Worm (Caenorhabditis elegans): Measurements from ENCODE around the gene rei-1.

Gene rei-1

ce11 chrIII:4088338-4088918, 9.6 kb downstream of the rei-1 start:
- no peak for TF ChIP-seq aly-1 (tag; optimal IDR thresholded peaks at IDR 0.05)
- no peak for TF ChIP-seq tbx-37 (GFP tag; conservative IDR thresholded peaks at IDR 0.05)
- no peak for TF ChIP-seq pes-1 (GFP tag; IDR thresholded peaks at IDR 0.05)
- TF ChIP-seq flt-1 (GFP tag; IDR thresholded peaks at IDR 0.05): no peak
- no peak for TF ChIP-seq ama-1 (optimal IDR thresholded peaks at IDR 0.05)
- TF ChIP-seq sea-1 (GFP tag; conservative IDR thresholded peaks at IDR 0.05): no peak
- TF ChIP-seq hmbx-1 (tag; optimal IDR thresholded peaks at IDR 0.05): no peak
- TF ChIP-seq tra-4 (tag; optimal IDR thresholded peaks at IDR 0.05): no peak
- TF ChIP-seq hnd-1 (tag; optimal IDR thresholded peaks at IDR 0.05): no peak

- TF ChIP-seq flt-1 (GFP tag; IDR thresholded peaks at IDR 0.05): no peak
- peak; percentile 53 for TF ChIP-seq hmg-4 (GFP tag; optimal IDR thresholded peaks at IDR 0.05)
- TF ChIP-seq F13C5.2 (tag; optimal IDR thresholded peaks at IDR 0.05): peak; percentile 50
- no peak for TF ChIP-seq ama-1 (optimal IDR thresholded peaks at IDR 0.05)
Measured at ce11 chrIII:4087565-4087964, 10.4 kb downstream of the rei-1 start.

- TF ChIP-seq B0310.2 (tag; optimal IDR thresholded peaks at IDR 0.05) (no peak), F13C5.2 (tag; optimal IDR thresholded peaks at IDR 0.05) (no peak), hmbx-1 (tag; optimal IDR thresholded peaks at IDR 0.05) (no peak), flt-1 (GFP tag; IDR thresholded peaks at IDR 0.05) (no peak), tra-4 (tag; optimal IDR thresholded peaks at IDR 0.05) (no peak), aly-1 (tag; optimal IDR thresholded peaks at IDR 0.05) (no peak), pes-1 (GFP tag; IDR thresholded peaks at IDR 0.05) (no peak), ceh-36 (tag; optimal IDR thresholded peaks at IDR 0.05) (no peak), sea-1 (GFP tag; conservative IDR thresholded peaks at IDR 0.05) (no peak), ama-1 (optimal IDR thresholded peaks at IDR 0.05) (no peak), tbx-37 (GFP tag; conservative IDR thresholded peaks at IDR 0.05) (no peak), scrt-1 (GFP tag; IDR thresholded peaks at IDR 0.05) (no peak), hnd-1 (tag; optimal IDR thresholded peaks at IDR 0.05) (no peak)
Measured at ce11 chrIII:4087064-4087463, 10.9 kb downstream of the rei-1 start.

ce11 chrIII:4086536-4086935, 11.5 kb downstream of the rei-1 start, which contains the start of gene kin-19:
TSS of gene kin-19 (minus strand) at chrIII:4086636.
- TF ChIP-seq flt-1 (GFP tag; IDR thresholded peaks at IDR 0.05) (no peak), ceh-13 (GFP tag; optimal IDR thresholded peaks at IDR 0.05) (no peak), ets-7 (tag; optimal IDR thresholded peaks at IDR 0.05) (no peak), hmbx-1 (tag; optimal IDR thresholded peaks at IDR 0.05) (no peak), B0310.2 (tag; optimal IDR thresholded peaks at IDR 0.05) (no peak), F13C5.2 (tag; optimal IDR thresholded peaks at IDR 0.05) (no peak), ceh-36 (tag; optimal IDR thresholded peaks at IDR 0.05) (no peak), tbx-11 (GFP tag; IDR thresholded peaks at IDR 0.05) (no peak)

DNA sequence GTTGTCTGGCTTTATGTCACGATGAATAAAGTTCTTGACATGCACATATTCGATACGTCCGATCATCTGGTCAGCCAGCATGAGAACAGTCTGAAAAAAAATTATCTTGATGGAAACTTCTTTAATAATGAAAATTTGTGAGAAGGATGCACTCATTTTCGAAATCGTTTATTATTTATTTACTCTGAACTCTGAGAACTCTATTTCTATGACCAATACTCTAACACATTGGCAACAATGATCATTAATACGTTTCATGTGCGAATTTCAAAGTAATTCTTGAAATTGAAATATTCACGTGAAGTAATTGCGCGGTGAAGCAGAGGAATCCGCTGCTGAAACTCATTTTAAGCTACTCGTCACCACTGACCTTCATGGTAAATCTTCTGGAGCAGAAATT, 12.3 kb downstream of the rei-1 start:
- no peak for TF ChIP-seq ets-7 (tag; optimal IDR thresholded peaks at IDR 0.05)
- TF ChIP-seq tra-4 (tag; optimal IDR thresholded peaks at IDR 0.05): no peak
- no peak for TF ChIP-seq hmg-4 (GFP tag; optimal IDR thresholded peaks at IDR 0.05)
- TF ChIP-seq hmbx-1 (tag; optimal IDR thresholded peaks at IDR 0.05): no peak
- TF ChIP-seq F13C5.2 (tag; optimal IDR thresholded peaks at IDR 0.05): no peak

ce11 chrIII:4083429-4083828, 14.6 kb downstream of the rei-1 start:
- TF ChIP-seq ama-1 (optimal IDR thresholded peaks at IDR 0.05): no peak
- no peak for TF ChIP-seq pes-1 (GFP tag; IDR thresholded peaks at IDR 0.05)
- TF ChIP-seq scrt-1 (GFP tag; IDR thresholded peaks at IDR 0.05): no peak
- TF ChIP-seq aly-1 (tag; optimal IDR thresholded peaks at IDR 0.05): no peak
- no peak for TF ChIP-seq ceh-13 (GFP tag; optimal IDR thresholded peaks at IDR 0.05)
- TF ChIP-seq hnd-1 (tag; optimal IDR thresholded peaks at IDR 0.05): no peak
- TF ChIP-seq ets-7 (tag; optimal IDR thresholded peaks at IDR 0.05): no peak
- TF ChIP-seq B0310.2 (tag; optimal IDR thresholded peaks at IDR 0.05): no peak

DNA sequence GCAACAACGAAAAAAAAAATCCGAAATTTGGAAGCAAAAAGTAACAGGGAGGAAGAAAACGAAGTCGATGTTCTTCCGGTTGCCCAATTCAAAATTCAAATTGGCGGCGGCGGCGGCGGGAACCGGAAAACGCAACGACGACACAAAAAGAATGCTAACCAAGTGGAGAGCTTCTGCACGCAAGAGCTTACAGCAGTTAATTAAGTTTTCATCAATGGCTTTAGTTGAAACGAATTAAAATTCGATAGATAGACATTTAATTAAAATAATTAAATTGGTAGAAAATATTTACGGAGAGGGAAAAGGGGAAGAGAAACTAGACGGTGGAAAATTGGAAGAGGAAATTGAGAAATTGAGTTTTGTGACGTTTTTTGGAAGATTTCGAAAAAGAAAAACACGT, 27.8 kb downstream of the rei-1 start:
- TF ChIP-seq tra-4 (tag; optimal IDR thresholded peaks at IDR 0.05) (no peak), pes-1 (GFP tag; IDR thresholded peaks at IDR 0.05) (no peak), aly-1 (tag; optimal IDR thresholded peaks at IDR 0.05) (no peak), flt-1 (GFP tag; IDR thresholded peaks at IDR 0.05) (no peak), hnd-1 (tag; optimal IDR thresholded peaks at IDR 0.05) (no peak), ama-1 (optimal IDR thresholded peaks at IDR 0.05) (no peak), ceh-13 (GFP tag; optimal IDR thresholded peaks at IDR 0.05) (no peak), tbx-37 (GFP tag; conservative IDR thresholded peaks at IDR 0.05) (no peak), tbx-11 (GFP tag; IDR thresholded peaks at IDR 0.05) (no peak), scrt-1 (GFP tag; IDR thresholded peaks at IDR 0.05) (no peak), F13C5.2 (tag; optimal IDR thresholded peaks at IDR 0.05) (no peak), hmg-4 (GFP tag; optimal IDR thresholded peaks at IDR 0.05) (no peak)

DNA sequence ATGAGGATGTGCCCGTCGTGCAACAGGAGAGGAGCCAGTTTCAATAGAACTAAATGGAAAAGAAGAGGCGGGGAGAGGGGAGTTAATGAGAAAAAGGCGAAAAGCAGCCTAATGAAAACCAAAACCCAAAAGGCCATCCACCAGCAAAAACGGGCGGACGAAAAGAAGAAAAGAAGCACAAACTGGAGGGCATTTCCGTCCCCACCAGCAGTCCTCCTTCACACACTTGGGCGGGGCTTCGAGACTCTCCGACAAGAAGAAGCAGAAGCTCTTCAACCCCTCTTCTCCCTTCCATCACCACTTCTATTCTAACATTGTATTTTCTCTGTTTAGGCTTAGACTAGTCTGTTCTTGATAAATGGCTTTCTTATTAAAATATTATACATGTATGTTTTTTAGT, 29.9 kb downstream of the rei-1 start:
- TF ChIP-seq hmg-4 (GFP tag; optimal IDR thresholded peaks at IDR 0.05): no peak
- no peak for TF ChIP-seq pes-1 (GFP tag; IDR thresholded peaks at IDR 0.05)
- TF ChIP-seq ets-7 (tag; optimal IDR thresholded peaks at IDR 0.05): no peak
- no peak for TF ChIP-seq ceh-13 (GFP tag; optimal IDR thresholded peaks at IDR 0.05)
- no peak for TF ChIP-seq B0310.2 (tag; optimal IDR thresholded peaks at IDR 0.05)
- TF ChIP-seq tbx-11 (GFP tag; IDR thresholded peaks at IDR 0.05): no peak
- TF ChIP-seq aly-1 (tag; optimal IDR thresholded peaks at IDR 0.05): no peak
- TF ChIP-seq ama-1 (optimal IDR thresholded peaks at IDR 0.05): no peak
- no peak for TF ChIP-seq sea-1 (GFP tag; conservative IDR thresholded peaks at IDR 0.05)
- TF ChIP-seq scrt-1 (GFP tag; IDR thresholded peaks at IDR 0.05): no peak
- no peak for TF ChIP-seq hmbx-1 (tag; optimal IDR thresholded peaks at IDR 0.05)

All from whole organism, early embryonic.